Fruit fly (Drosophila melanogaster) Kc167 (cell line): ENCODE data around the gene MED4.

Experiments
- Myc ChIP-seq: fragments of >200 bp; optimal IDR thresholded peaks from 2 replicates; lab custom pipeline; 2017; ENCODE audit warnings: missing external identifiers
- Sin3A ChIP-seq: fragments of >200 bp; optimal IDR thresholded peaks from 2 replicates; lab custom pipeline; 2018; ENCODE audit warnings: missing external identifiers
- h ChIP-seq: fragments of >200 bp; optimal IDR thresholded peaks from 3 replicates; lab custom pipeline; 2018; ENCODE audit warnings: missing external identifiers
- psq ChIP-seq: fragments of >200 bp; optimal IDR thresholded peaks from 2 replicates; lab custom pipeline; 2017; ENCODE audit warnings: missing external identifiers

DNA sequence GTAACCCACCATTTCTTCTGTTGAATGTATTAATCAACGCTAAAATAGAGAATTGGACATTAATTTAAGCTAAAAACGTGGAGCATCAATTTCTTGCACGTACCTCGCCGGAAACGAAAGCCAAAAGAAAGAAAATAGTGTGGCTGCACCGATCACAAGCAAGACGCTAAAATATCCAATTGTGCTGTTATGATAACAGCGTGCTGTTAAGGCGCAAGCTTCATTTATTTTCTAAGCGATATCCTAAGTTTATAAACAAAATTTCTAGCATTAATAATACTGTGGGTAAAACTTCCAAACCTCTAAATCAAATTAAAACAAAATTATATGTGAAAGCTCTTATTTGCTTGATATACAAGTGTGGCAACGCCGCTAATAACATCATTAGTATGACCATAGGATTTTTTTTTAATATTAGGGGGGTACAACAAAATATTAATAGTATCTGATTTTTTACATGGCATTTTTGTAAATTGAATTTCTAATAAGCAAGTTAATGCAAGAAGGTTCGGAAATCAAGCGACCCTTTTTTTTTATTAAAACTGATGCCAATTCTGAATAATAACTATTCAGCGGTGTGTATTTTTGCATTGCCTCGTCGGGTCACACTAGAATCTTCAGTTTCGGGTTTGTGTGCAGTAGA lies 9.0 kb downstream of the MED4 start, which contains the start of the genes RpL18 and Neos:
- TF ChIP-seq Myc (lab: Kevin White, UChicago) = no peak
- no peak for TF ChIP-seq psq (lab: Kevin White, UChicago)
- TF ChIP-seq h (lab: Kevin White, UChicago) = no peak
- no peak for TF ChIP-seq Sin3A (lab: Kevin White, UChicago)
